Fruit fly (Drosophila melanogaster): ENCODE results near the gene CG3330.
A peak's percentile ranks its signal among the peaks of the same experiment; 100 is the strongest.

The CG3330 gene

dm6 chr3R:27288202-27289135 is 42.2 kb downstream of the CG3330 start, which contains the start of the genes bigmax and Hmu (continued):
- TF ChIP-seq prd (optimal IDR thresholded peaks at IDR 0.05) (no peak), prd (GFP tag; IDR thresholded peaks at IDR 0.05) (peak; percentile 84), MTF-1 (GFP tag; optimal IDR thresholded peaks at IDR 0.05; ENCODE audit: borderline replicate concordance) (peak; percentile 20), CG11093 (GFP tag; IDR thresholded peaks at IDR 0.05) (peak; percentile 67; the same call in 1 of the 3 replicates), pan (optimal IDR thresholded peaks at IDR 0.05) (no peak), pan (GFP tag; optimal IDR thresholded peaks at IDR 0.05 in 1 of 2, IDR thresholded peaks at IDR 0.05 in 1 of 2) (peak in 1 of 2 experiments; percentile 90), lilli (GFP tag; optimal IDR thresholded peaks at IDR 0.05) (peak; percentile 94), CG10366 (GFP tag; IDR thresholded peaks at IDR 0.05) (peak; percentile 83), CG18599 (GFP tag; optimal IDR thresholded peaks at IDR 0.05) (peak; percentile 85), D (optimal IDR thresholded peaks at IDR 0.05) (no peak), D (GFP tag; optimal IDR thresholded peaks at IDR 0.05) (peak; percentile 53), tin (GFP tag; optimal IDR thresholded peaks at IDR 0.05) (peak; percentile 80), CG7372 (GFP tag; IDR thresholded peaks at IDR 0.05) (peak; percentile 81), sqz (GFP tag; optimal IDR thresholded peaks at IDR 0.05) (peak; percentile 83), CG32772 (GFP tag; IDR thresholded peaks at IDR 0.05) (peak; percentile 80), HLHmδ (GFP tag; optimal IDR thresholded peaks at IDR 0.05) (no peak), CG12769 (tag; optimal IDR thresholded peaks at IDR 0.05) (peak; percentile 91), lmd (GFP tag; IDR thresholded peaks at IDR 0.05) (peak; percentile 85), bsh (GFP tag; optimal IDR thresholded peaks at IDR 0.05) (peak; percentile 26 to 78), fd64A (GFP tag; optimal IDR thresholded peaks at IDR 0.05) (no peak), Vsx1 (GFP tag; optimal IDR thresholded peaks at IDR 0.05) (peak; percentile 7), CG10267 (tag; optimal IDR thresholded peaks at IDR 0.05) (peak; percentile 83), nmo (GFP tag; optimal IDR thresholded peaks at IDR 0.05) (peak; percentile 94), CG17186 (GFP tag; optimal IDR thresholded peaks at IDR 0.05) (peak; percentile 64), zen (tag; optimal IDR thresholded peaks at IDR 0.05) (peak; percentile 66), Asciz (GFP tag; optimal IDR thresholded peaks at IDR 0.05) (peak; percentile 36), BEAF-32 (GFP tag; optimal IDR thresholded peaks at IDR 0.05) (peak; percentile 99), CG6254 (GFP tag; optimal IDR thresholded peaks at IDR 0.05) (no peak), CG8924 (tag; optimal IDR thresholded peaks at IDR 0.05) (peak; percentile 80), bigmax (GFP tag; optimal IDR thresholded peaks at IDR 0.05) (no peak), ato (GFP tag; IDR thresholded peaks at IDR 0.05; ENCODE audit: partially characterized antibody) (peak; percentile 51; the same call in 1 of the 2 replicates), CG31441 (GFP tag; IDR thresholded peaks at IDR 0.05) (peak; percentile 67), chinmo (GFP tag; IDR thresholded peaks at IDR 0.05; ENCODE audit: partially characterized antibody) (peak; percentile 81; the same call in 2 of the 4 replicates), schlank (tag; optimal IDR thresholded peaks at IDR 0.05) (peak; percentile 68), otp (GFP tag; IDR thresholded peaks at IDR 0.05) (peak; percentile 71; the same call in 1 of the 3 replicates), Elba2 (GFP tag; optimal IDR thresholded peaks at IDR 0.05) (no peak), az2 (GFP tag; optimal IDR thresholded peaks at IDR 0.05) (peak; percentile 77), ATbp (GFP tag; optimal IDR thresholded peaks at IDR 0.05) (peak; percentile 21), CG11695 (GFP tag; IDR thresholded peaks at IDR 0.05) (peak; percentile 78; the same call in 2 of the 3 replicates), lbe (GFP tag; optimal IDR thresholded peaks at IDR 0.05) (peak; percentile 55), usp (GFP tag; optimal IDR thresholded peaks at IDR 0.05) (no peak), pho (GFP tag; optimal IDR thresholded peaks at IDR 0.05) (peak; percentile 93), pros (GFP tag; optimal IDR thresholded peaks at IDR 0.05) (no peak), CG14014 (GFP tag; IDR thresholded peaks at IDR 0.05) (peak; percentile 77), CG10462 (GFP tag; optimal IDR thresholded peaks at IDR 0.05) (peak; percentile 75), slou (GFP tag; optimal IDR thresholded peaks at IDR 0.05) (peak; percentile 63), CG18764 (GFP tag; optimal IDR thresholded peaks at IDR 0.05) (peak; percentile 77), CG4282 (GFP tag; optimal IDR thresholded peaks at IDR 0.05) (peak; percentile 78)

Data from whole organism, embryonic.